Worm (Caenorhabditis elegans): ENCODE data around the gene zgpa-1.

zgpa-1 gene

DNA sequence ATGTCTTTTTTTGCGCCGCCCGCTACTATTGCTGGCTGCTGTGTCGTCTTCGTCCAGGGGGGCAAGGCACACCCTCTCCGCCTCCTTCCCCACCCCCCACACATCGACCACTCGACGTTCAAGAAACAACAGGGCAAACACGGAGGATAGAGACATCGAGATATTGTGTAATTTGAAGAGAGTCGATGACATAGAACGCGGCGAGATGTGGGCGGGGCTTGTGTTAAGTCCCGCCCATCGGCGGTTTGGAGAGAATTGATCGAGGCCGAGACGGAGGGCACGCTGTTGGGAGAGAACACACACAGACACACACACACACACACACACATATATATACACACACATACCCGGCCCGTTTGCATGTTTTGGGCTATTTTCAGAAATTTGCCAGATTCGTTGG, 33.0 kb upstream of the zgpa-1 start:
- peak; percentile 32 for TF ChIP-seq T23F11.4 (GFP tag; optimal IDR thresholded peaks at IDR 0.05)
- peak; percentile 84 for TF ChIP-seq nfya-1 (tag; optimal IDR thresholded peaks at IDR 0.05)
- TF ChIP-seq mec-3 (tag; optimal IDR thresholded peaks at IDR 0.05; ENCODE audit: borderline replicate concordance) = no peak
- peak; percentile 42 for TF ChIP-seq elt-2 (tag; optimal IDR thresholded peaks at IDR 0.05)
- TF ChIP-seq madf-2 (tag; optimal IDR thresholded peaks at IDR 0.05) = peak; percentile 25
- TF ChIP-seq unc-55 (GFP tag; optimal IDR thresholded peaks at IDR 0.05) = peak; percentile 80
- TF ChIP-seq ceh-18 (tag; optimal IDR thresholded peaks at IDR 0.05) = peak; percentile 84
- TF ChIP-seq ceh-19 (GFP tag; optimal IDR thresholded peaks at IDR 0.05) = peak; percentile 74
- peak; percentile 1 for TF ChIP-seq ahr-1 (tag; optimal IDR thresholded peaks at IDR 0.05)
- peak; percentile 36 for TF ChIP-seq tbx-7 (tag; optimal IDR thresholded peaks at IDR 0.05)
- TF ChIP-seq sox-4 (tag; optimal IDR thresholded peaks at IDR 0.05) = peak; percentile 12
- no peak for TF ChIP-seq ceh-24 (tag; optimal IDR thresholded peaks at IDR 0.05)
- peak; percentile 87 for TF ChIP-seq ref-2 (tag; optimal IDR thresholded peaks at IDR 0.05)
- peak; percentile 81 for TF ChIP-seq tbx-2 (tag; optimal IDR thresholded peaks at IDR 0.05)
- peak; percentile 59 for TF ChIP-seq F13H6.1 (tag; optimal IDR thresholded peaks at IDR 0.05)
- no peak for TF ChIP-seq hlh-13 (GFP tag; optimal IDR thresholded peaks at IDR 0.05)
- TF ChIP-seq pros-1 (tag; optimal IDR thresholded peaks at IDR 0.05) = peak; percentile 67
- TF ChIP-seq nhr-11 (tag; optimal IDR thresholded peaks at IDR 0.05) = no peak
- no peak for TF ChIP-seq hlh-15 (tag; optimal IDR thresholded peaks at IDR 0.05)
- no peak for TF ChIP-seq ceh-9 (tag; optimal IDR thresholded peaks at IDR 0.05)
- peak; percentile 51 for TF ChIP-seq C08G9.2 (tag; optimal IDR thresholded peaks at IDR 0.05)
- no peak; the same call in 1 of the 2 replicates for TF ChIP-seq sox-2 (GFP tag; IDR thresholded peaks at IDR 0.05)
- peak; percentile 2 for TF ChIP-seq ets-4 (tag; optimal IDR thresholded peaks at IDR 0.05)
- TF ChIP-seq ztf-16 (tag; optimal IDR thresholded peaks at IDR 0.05) = no peak
- TF ChIP-seq C38D4.7 (GFP tag; optimal IDR thresholded peaks at IDR 0.05) = peak; percentile 12
- peak; percentile 55 for TF ChIP-seq ceh-6 (GFP tag; optimal IDR thresholded peaks at IDR 0.05)
- TF ChIP-seq ceh-2 (tag; optimal IDR thresholded peaks at IDR 0.05) = peak; percentile 61
- TF ChIP-seq syd-9 (tag; optimal IDR thresholded peaks at IDR 0.05) = peak; percentile 39
- no peak for TF ChIP-seq pax-1 (tag; optimal IDR thresholded peaks at IDR 0.05)
- peak; percentile 4 for TF ChIP-seq pat-9 (tag; optimal IDR thresholded peaks at IDR 0.05)
- peak; percentile 85 for TF ChIP-seq ceh-31 (tag; optimal IDR thresholded peaks at IDR 0.05)
- no peak for TF ChIP-seq fkh-10 (GFP tag; optimal IDR thresholded peaks at IDR 0.05)
- peak; percentile 14 for TF ChIP-seq zip-5 (tag; optimal IDR thresholded peaks at IDR 0.05)
- no peak for TF ChIP-seq ceh-45 (GFP tag; IDR thresholded peaks at IDR 0.05)
- TF ChIP-seq pag-3 (tag; optimal IDR thresholded peaks at IDR 0.05; ENCODE audit: borderline replicate concordance) = no peak
- no peak for TF ChIP-seq dve-1 (tag; optimal IDR thresholded peaks at IDR 0.05)
- TF ChIP-seq npax-4 (tag; optimal IDR thresholded peaks at IDR 0.05) = no peak
- TF ChIP-seq ceh-14 (tag; optimal IDR thresholded peaks at IDR 0.05) = peak; percentile 44
- no peak for TF ChIP-seq odd-2 (tag; optimal IDR thresholded peaks at IDR 0.05)
- peak; percentile 67 for TF ChIP-seq hlh-6 (tag; optimal IDR thresholded peaks at IDR 0.05)
- TF ChIP-seq pha-4 (tag; optimal IDR thresholded peaks at IDR 0.05) = no peak
- no peak for TF ChIP-seq unc-3 (GFP tag; conservative IDR thresholded peaks at IDR 0.05)
- TF ChIP-seq unc-3 (tag; optimal IDR thresholded peaks at IDR 0.05) = no peak
- TF ChIP-seq ceh-22 (tag; optimal IDR thresholded peaks at IDR 0.05) = peak; percentile 64
- peak; percentile 34 for TF ChIP-seq fkh-6 (tag; optimal IDR thresholded peaks at IDR 0.05)
- peak; percentile 0 for TF ChIP-seq lim-6 (tag; optimal IDR thresholded peaks at IDR 0.05)
- TF ChIP-seq Y22D7AL.16 (tag; optimal IDR thresholded peaks at IDR 0.05) = no peak
- TF ChIP-seq rnt-1 (tag; optimal IDR thresholded peaks at IDR 0.05) = peak; percentile 74
- TF ChIP-seq fax-1 (tag; optimal IDR thresholded peaks at IDR 0.05) = no peak
- peak; percentile 77 for TF ChIP-seq ceh-34 (tag; optimal IDR thresholded peaks at IDR 0.05)
- TF ChIP-seq ceh-48 (tag; optimal IDR thresholded peaks at IDR 0.05) = peak; percentile 42
- TF ChIP-seq dmd-4 (tag; optimal IDR thresholded peaks at IDR 0.05; ENCODE audit: borderline replicate concordance) = peak; percentile 78
- peak; percentile 17 for TF ChIP-seq hlh-30 (tag; optimal IDR thresholded peaks at IDR 0.05; ENCODE audit: insufficient read depth)

Data from whole organism, late embryonic.